Worm (Caenorhabditis elegans) whole organism, L3 larva: ENCODE measurements around the gene B0524.6.

Experiments used
- egl-27 ChIP-seq: sonication (generic microtip); optimal IDR thresholded peaks from 4 replicates; lab custom pipeline; 2017; ENCODE audit warnings: missing biosample characterization, missing genetic modification reagents, missing genetic modification characterization
- elt-3 ChIP-seq, 3 experiments: fragments of 150-350 bp in 1 of 3; sonication (generic microtip) in 2 of 3; optimal IDR thresholded peaks; 2 replicates in 2 of 3; 4 replicates in 1 of 3; lab custom pipeline; 2014 to 2017; ENCODE audit warnings: missing biosample characterization in 3 of 3, missing genetic modification characterization in 3 of 3
- lin-39 ChIP-seq: fragments of 150-350 bp; optimal IDR thresholded peaks from 2 replicates; lab custom pipeline; 2018; ENCODE audit warnings: missing biosample characterization, missing genetic modification reagents, missing genetic modification characterization
- nfya-1 ChIP-seq: sonication (generic microtip); optimal IDR thresholded peaks from 2 replicates; lab custom pipeline; 2017; ENCODE audit warnings: missing genetic modification characterization, mild to moderate bottlenecking, missing compliant biosample characterization, antibody characterized with exemption, moderate library complexity; ENCODE audit not compliant: insufficient read depth
- nhr-11 ChIP-seq: fragments of 150-350 bp; optimal IDR thresholded peaks from 2 replicates; lab custom pipeline; 2014; ENCODE audit warnings: missing biosample characterization, missing genetic modification characterization
- nhr-23 ChIP-seq: fragments of 150-350 bp; optimal IDR thresholded peaks from 2 replicates; lab custom pipeline; 2014; ENCODE audit warnings: missing biosample characterization, missing genetic modification reagents, missing genetic modification characterization
- nhr-28 ChIP-seq: fragments of 150-350 bp; optimal IDR thresholded peaks from 2 replicates; lab custom pipeline; 2014; ENCODE audit warnings: missing biosample characterization, missing genetic modification characterization

DNA sequence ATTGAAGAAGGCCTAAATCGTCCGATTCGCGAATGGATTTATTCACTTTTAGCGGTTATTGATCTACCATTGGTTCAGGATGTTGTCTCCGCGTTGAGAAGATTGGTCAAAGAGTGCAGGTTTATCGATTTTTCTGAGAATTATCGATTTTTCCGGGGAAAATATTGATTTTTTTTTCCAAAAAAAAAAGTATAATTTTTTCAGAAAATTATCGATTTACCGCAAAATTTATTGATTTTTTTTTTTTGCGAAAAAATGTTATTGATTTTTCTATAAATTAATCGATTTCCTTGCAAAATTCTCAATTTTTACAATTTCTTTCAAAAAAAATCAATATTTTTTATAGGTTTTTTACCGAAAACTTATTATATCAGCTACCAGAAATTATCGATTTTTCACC lies 25.2 kb downstream of the B0524.6 start:
- no peak for TF ChIP-seq lin-39
- no peak for TF ChIP-seq nhr-28 (tag; lab: Kevin White, UChicago)
- TF ChIP-seq nhr-11 (tag; lab: Kevin White, UChicago): no peak
- TF ChIP-seq nhr-23 (tag; lab: Kevin White, UChicago): no peak
- no peak for TF ChIP-seq nfya-1 (tag; lab: Kevin White, UChicago)
- no peak for TF ChIP-seq elt-3 (tag; optimal IDR thresholded peaks at IDR 0.05; lab: Kevin White, UChicago)
- TF ChIP-seq egl-27: no peak
